Fruit fly (Drosophila melanogaster): Measurements from ENCODE around the gene side-VII.

side-VII gene

dm6 chr3R:9702567-9702966, 37.2 kb downstream of the side-VII start (continued):
- TF ChIP-seq CG3032 (tag; optimal IDR thresholded peaks at IDR 0.05): no peak
- TF ChIP-seq topi (GFP tag; optimal IDR thresholded peaks at IDR 0.05): peak; percentile 53
- peak; percentile 67 for TF ChIP-seq pdm3 (GFP tag; optimal IDR thresholded peaks at IDR 0.05)
- peak; percentile 80 for TF ChIP-seq CG6276 (GFP tag; optimal IDR thresholded peaks at IDR 0.05)
- peak in 1 of 2 experiments; percentile 40 for TF ChIP-seq salr (GFP tag; optimal IDR thresholded peaks at IDR 0.05)
- TF ChIP-seq fd59A (GFP tag; optimal IDR thresholded peaks at IDR 0.05): no peak
- peak; percentile 57 for TF ChIP-seq net (GFP tag; optimal IDR thresholded peaks at IDR 0.05)

- TF ChIP-seq CG10631 (GFP tag; optimal IDR thresholded peaks at IDR 0.05) (no peak), Ets21C (GFP tag; optimal IDR thresholded peaks at IDR 0.05) (no peak), cyc (GFP tag; optimal IDR thresholded peaks at IDR 0.05) (no peak), Hr4 (GFP tag; optimal IDR thresholded peaks at IDR 0.05) (peak; percentile 4), CG6808 (GFP tag; optimal IDR thresholded peaks at IDR 0.05) (no peak), achi (GFP tag; optimal IDR thresholded peaks at IDR 0.05) (no peak), Sox15 (GFP tag; optimal IDR thresholded peaks at IDR 0.05) (peak; percentile 10), esn (GFP tag; optimal IDR thresholded peaks at IDR 0.05) (peak; percentile 35), Met (GFP tag; optimal IDR thresholded peaks at IDR 0.05) (peak; percentile 42), CG11762 (GFP tag; optimal IDR thresholded peaks at IDR 0.05; ENCODE audit: insufficient read depth) (no peak), acj6 (GFP tag; optimal IDR thresholded peaks at IDR 0.05) (peak; percentile 2), CG31627 (GFP tag; optimal IDR thresholded peaks at IDR 0.05) (peak; percentile 15), Hr38 (GFP tag; optimal IDR thresholded peaks at IDR 0.05) (no peak), dsx (GFP tag; optimal IDR thresholded peaks at IDR 0.05; ENCODE audit: poor library complexity, severe bottlenecking) (no peak), svp (GFP tag) (peak; percentile 78), spab (GFP tag; optimal IDR thresholded peaks at IDR 0.05) (no peak), topi (GFP tag; optimal IDR thresholded peaks at IDR 0.05) (no peak), CG6854 (GFP tag; optimal IDR thresholded peaks at IDR 0.05) (no peak), lz (GFP tag; optimal IDR thresholded peaks at IDR 0.05) (peak; percentile 18), CG7368 (GFP tag; optimal IDR thresholded peaks at IDR 0.05) (no peak), CG6276 (GFP tag; optimal IDR thresholded peaks at IDR 0.05) (no peak), CG10669 (GFP tag; optimal IDR thresholded peaks at IDR 0.05) (no peak), fkh (GFP tag; optimal IDR thresholded peaks at IDR 0.05) (no peak), Hr39 (GFP tag; optimal IDR thresholded peaks at IDR 0.05) (peak; percentile 11), CG6792 (GFP tag; optimal IDR thresholded peaks at IDR 0.05) (no peak), dac (GFP tag; optimal IDR thresholded peaks at IDR 0.05) (no peak), CG8319 (GFP tag; optimal IDR thresholded peaks at IDR 0.05) (no peak), Blimp-1 (GFP tag; optimal IDR thresholded peaks at IDR 0.05) (no peak), Sox102F (GFP tag; optimal IDR thresholded peaks at IDR 0.05) (peak; percentile 13), CG3032 (tag; optimal IDR thresholded peaks at IDR 0.05) (no peak), pdm3 (GFP tag; optimal IDR thresholded peaks at IDR 0.05) (peak; percentile 27), Smox (GFP tag; optimal IDR thresholded peaks at IDR 0.05) (peak; percentile 17), Eip93F (GFP tag; optimal IDR thresholded peaks at IDR 0.05) (no peak), Eip75B (GFP tag; optimal IDR thresholded peaks at IDR 0.05) (no peak), CG3919 (GFP tag; optimal IDR thresholded peaks at IDR 0.05) (no peak), CG4318 (GFP tag; optimal IDR thresholded peaks at IDR 0.05) (no peak), Eip78C (GFP tag) (peak; percentile 74)
Observed at dm6 chr3R:9701897-9702296, 37.9 kb downstream of the side-VII start.
